Fruit fly (Drosophila melanogaster): ENCODE measurements around the gene CG15399.
A peak's percentile ranks its signal among the peaks of the same experiment; 100 is the strongest.

CG15399 gene

dm6 chr2L:2765659-2766373 is 5.8 kb downstream of the CG15399 start, which contains the start of the genes Snx21 and aph-1 (continued):
- TF ChIP-seq corto (GFP tag; optimal IDR thresholded peaks at IDR 0.05) (peak; percentile 90), Optix (GFP tag; IDR thresholded peaks at IDR 0.05) (peak; percentile 78; the same call in 2 of the 3 replicates), sug (tag; optimal IDR thresholded peaks at IDR 0.05) (peak; percentile 92), Vsx1 (GFP tag; optimal IDR thresholded peaks at IDR 0.05) (peak; percentile 87), p53 (GFP tag; optimal IDR thresholded peaks at IDR 0.05) (peak; percentile 77), h (optimal IDR thresholded peaks at IDR 0.05) (no peak), CG8924 (tag; optimal IDR thresholded peaks at IDR 0.05) (peak; percentile 94), lov (optimal IDR thresholded peaks at IDR 0.05) (no peak), lov (GFP tag; IDR thresholded peaks at IDR 0.05) (0 out of 3 replicates have a peak, but pooled peaks have one; percentile 56), Sry-β (GFP tag; optimal IDR thresholded peaks at IDR 0.05) (peak; percentile 38), klu (GFP tag; IDR thresholded peaks at IDR 0.05) (peak; percentile 86), CG18476 (GFP tag; optimal IDR thresholded peaks at IDR 0.05) (peak; percentile 86), Ssrp (tag; optimal IDR thresholded peaks at IDR 0.05) (peak; percentile 90), ind (GFP tag; optimal IDR thresholded peaks at IDR 0.05) (peak; percentile 93), CG18011 (GFP tag; optimal IDR thresholded peaks at IDR 0.05) (peak; percentile 70), CG12299 (tag; optimal IDR thresholded peaks at IDR 0.05) (peak; percentile 85), CG4854 (GFP tag; optimal IDR thresholded peaks at IDR 0.05) (peak; percentile 72), tin (GFP tag; optimal IDR thresholded peaks at IDR 0.05) (peak; percentile 87), CG11696 (GFP tag; IDR thresholded peaks at IDR 0.05) (no peak; the same call in 1 of the 2 replicates), CG7745 (tag; optimal IDR thresholded peaks at IDR 0.05) (no peak), CG13894 (tag; optimal IDR thresholded peaks at IDR 0.05) (peak; percentile 92), CG42726 (GFP tag; IDR thresholded peaks at IDR 0.05; ENCODE audit: partially characterized antibody) (no peak), pb (GFP tag; optimal IDR thresholded peaks at IDR 0.05) (peak; percentile 74), fru (optimal IDR thresholded peaks at IDR 0.05) (no peak), E2f1 (GFP tag; IDR thresholded peaks at IDR 0.05) (peak; percentile 89), CG12659 (GFP tag; optimal IDR thresholded peaks at IDR 0.05) (peak; percentile 95), Opbp (GFP tag; IDR thresholded peaks at IDR 0.05; ENCODE audit: partially characterized antibody) (no peak), Hr39 (optimal IDR thresholded peaks at IDR 0.05) (no peak), CG31388 (GFP tag; optimal IDR thresholded peaks at IDR 0.05) (peak; percentile 36), HLHmδ (GFP tag; optimal IDR thresholded peaks at IDR 0.05) (peak; percentile 20), ranshi (GFP tag; IDR thresholded peaks at IDR 0.05) (peak; percentile 89), insv (GFP tag; optimal IDR thresholded peaks at IDR 0.05) (peak in 1 of 2 experiments; percentile 68), Tbp (GFP tag; optimal IDR thresholded peaks at IDR 0.05) (no peak), Six4 (GFP tag; optimal IDR thresholded peaks at IDR 0.05) (peak; percentile 85), Spps (tag; optimal IDR thresholded peaks at IDR 0.05) (peak; percentile 75), usp (GFP tag; optimal IDR thresholded peaks at IDR 0.05) (no peak), CG6854 (GFP tag; optimal IDR thresholded peaks at IDR 0.05) (peak; percentile 88), luna (GFP tag; optimal IDR thresholded peaks at IDR 0.05) (peak; percentile 76), fd102C (GFP tag; optimal IDR thresholded peaks at IDR 0.05) (peak; percentile 28), H2.0 (GFP tag; IDR thresholded peaks at IDR 0.05) (peak; percentile 79), sima (GFP tag; optimal IDR thresholded peaks at IDR 0.05) (no peak), sqz (GFP tag; optimal IDR thresholded peaks at IDR 0.05) (peak; percentile 92), CG11504 (tag; optimal IDR thresholded peaks at IDR 0.05) (peak; percentile 93), Gug (GFP tag; IDR thresholded peaks at IDR 0.05) (peak; percentile 94), trem (tag; optimal IDR thresholded peaks at IDR 0.05) (peak; percentile 87), Rx (GFP tag; IDR thresholded peaks at IDR 0.05) (peak; percentile 84), CG17612 (GFP tag; IDR thresholded peaks at IDR 0.05) (peak; percentile 60; the same call in 1 of the 2 replicates), otp (GFP tag; IDR thresholded peaks at IDR 0.05) (peak; percentile 56; the same call in 2 of the 3 replicates), gsb (GFP tag; IDR thresholded peaks at IDR 0.05) (no peak; the same call in 1 of the 2 replicates), CG14710 (tag; optimal IDR thresholded peaks at IDR 0.05) (peak; percentile 92), CG18764 (GFP tag; optimal IDR thresholded peaks at IDR 0.05) (peak; percentile 82)

Measured in whole organism, embryonic.